Fruit fly (Drosophila melanogaster) whole organism, prepupa: ENCODE measurements around the gene Ctu2.

Source experiments
- Blimp-1 ChIP-seq: fragments of 200-800 bp; sonication (Bioruptor generic); optimal IDR thresholded peaks from 3 replicates; lab custom pipeline; 2017; ENCODE audit warnings: missing biosample characterization, missing genetic modification characterization, mild to moderate bottlenecking, moderate library complexity, missing genetic modification reagents
- CG10631 ChIP-seq: fragments of 200-800 bp; sonication (Bioruptor generic); optimal IDR thresholded peaks from 2 replicates; lab custom pipeline; 2016; ENCODE audit warnings: missing biosample characterization, missing genetic modification characterization
- CG10669 ChIP-seq: fragments of 200-800 bp; sonication (Bioruptor generic); optimal IDR thresholded peaks from 3 replicates; lab custom pipeline; 2018; ENCODE audit warnings: missing biosample characterization, mild to moderate bottlenecking, missing genetic modification characterization, moderate library complexity
- CG11294 ChIP-seq: fragments of 200-800 bp; sonication (Bioruptor generic); IDR thresholded peaks from 2 replicates; pipeline ENCODE4 v1.3.6; 2022; ENCODE audit warnings: missing biosample characterization, missing genetic modification characterization
- CG11762 ChIP-seq: fragments of 200-800 bp; sonication (Bioruptor generic); optimal IDR thresholded peaks from 3 replicates; lab custom pipeline; 2016; ENCODE audit warnings: missing biosample characterization, missing genetic modification characterization; ENCODE audit not compliant: insufficient read depth
- CG11902 ChIP-seq: fragments of 200-800 bp; sonication (Bioruptor generic); optimal IDR thresholded peaks from 3 replicates; lab custom pipeline; 2016; ENCODE audit warnings: missing biosample characterization, missing genetic modification characterization
- CG15336 ChIP-seq: fragments of 200-800 bp; sonication (Bioruptor generic); IDR thresholded peaks from 2 replicates; pipeline ENCODE4 v1.3.6; 2022; ENCODE audit warnings: missing biosample characterization, missing genetic modification characterization
- CG1621 ChIP-seq: fragments of 200-800 bp; sonication (Bioruptor generic); optimal IDR thresholded peaks from 3 replicates; lab custom pipeline; 2018; ENCODE audit warnings: missing biosample characterization, mild to moderate bottlenecking, missing genetic modification characterization
- CG16779 ChIP-seq: fragments of 200-800 bp; sonication (Bioruptor generic); optimal IDR thresholded peaks from 3 replicates; lab custom pipeline; 2017; ENCODE audit warnings: missing biosample characterization, mild to moderate bottlenecking, missing genetic modification characterization
- CG3032 ChIP-seq: fragments of 200-800 bp; optimal IDR thresholded peaks from 2 replicates; lab custom pipeline; 2019; ENCODE audit warnings: missing biosample characterization, mild to moderate bottlenecking, missing genetic modification characterization, moderate library complexity
- CG31627 ChIP-seq: fragments of 200-800 bp; sonication (Bioruptor generic); optimal IDR thresholded peaks from 3 replicates; lab custom pipeline; 2016; ENCODE audit warnings: missing biosample characterization, missing genetic modification characterization
- CG32006 ChIP-seq: fragments of 200-800 bp; sonication (Bioruptor generic); optimal IDR thresholded peaks from 3 replicates; lab custom pipeline; 2017; ENCODE audit warnings: missing biosample characterization, mild to moderate bottlenecking, missing genetic modification characterization
- CG4318 ChIP-seq: fragments of 200-800 bp; sonication (Bioruptor generic); optimal IDR thresholded peaks from 3 replicates; lab custom pipeline; 2017; ENCODE audit warnings: missing biosample characterization, mild to moderate bottlenecking, missing genetic modification characterization
- CG6163 ChIP-seq: fragments of 200-800 bp; sonication (Bioruptor generic); IDR thresholded peaks from 3 replicates; pipeline ENCODE4 v1.3.6; 2022; ENCODE audit warnings: missing biosample characterization, missing genetic modification characterization
- CG6276 ChIP-seq: fragments of 200-800 bp; sonication (Bioruptor generic); optimal IDR thresholded peaks from 2 replicates; lab custom pipeline; 2017; ENCODE audit warnings: missing biosample characterization, mild to moderate bottlenecking, missing genetic modification characterization
- CG6792 ChIP-seq: fragments of 200-800 bp; sonication (Bioruptor generic); optimal IDR thresholded peaks from 3 replicates; lab custom pipeline; 2016; ENCODE audit warnings: missing biosample characterization, missing genetic modification characterization
- CG6808 ChIP-seq: fragments of 200-800 bp; sonication (Bioruptor generic); optimal IDR thresholded peaks from 3 replicates; lab custom pipeline; 2017; ENCODE audit warnings: missing biosample characterization, missing genetic modification characterization, mild to moderate bottlenecking, moderate library complexity, missing genetic modification reagents
- CG7368 ChIP-seq: fragments of 200-800 bp; sonication (Bioruptor generic); optimal IDR thresholded peaks from 3 replicates; lab custom pipeline; 2016; ENCODE audit warnings: missing biosample characterization, missing genetic modification characterization
- CG8119 ChIP-seq: fragments of 200-800 bp; sonication (Bioruptor generic); IDR thresholded peaks from 3 replicates; pipeline ENCODE4 v1.3.6; 2022; ENCODE audit warnings: missing biosample characterization, missing genetic modification characterization
- CG8319 ChIP-seq: fragments of 200-800 bp; sonication (Bioruptor generic); optimal IDR thresholded peaks from 3 replicates; lab custom pipeline; 2016; ENCODE audit warnings: missing biosample characterization, missing genetic modification characterization
- CG9139 ChIP-seq: fragments of 200-800 bp; sonication (Bioruptor generic); optimal IDR thresholded peaks from 3 replicates; lab custom pipeline; 2017; ENCODE audit warnings: missing biosample characterization, mild to moderate bottlenecking, missing genetic modification characterization
- Eip78C ChIP-seq: fragments of 200-800 bp; sonication (Bioruptor generic); peaks from one replicate; lab custom pipeline; 2016; ENCODE audit warnings: missing biosample characterization, missing genetic modification characterization
- Eip93F ChIP-seq: fragments of 200-800 bp; sonication (Bioruptor generic); optimal IDR thresholded peaks from 2 replicates; lab custom pipeline; 2016; ENCODE audit warnings: missing biosample characterization, mild to moderate bottlenecking, missing genetic modification characterization
- Ets96B ChIP-seq: fragments of 200-800 bp; optimal IDR thresholded peaks from 2 replicates; lab custom pipeline; 2019; ENCODE audit warnings: missing biosample characterization, mild to moderate bottlenecking, missing genetic modification characterization, moderate library complexity
- Gug ChIP-seq: fragments of 200-800 bp; sonication (Bioruptor generic); IDR thresholded peaks from 2 replicates; pipeline ENCODE4 v1.3.6; 2022; ENCODE audit warnings: missing biosample characterization, missing genetic modification characterization
- Hr4 ChIP-seq: fragments of 200-800 bp; sonication (Bioruptor generic); optimal IDR thresholded peaks from 3 replicates; lab custom pipeline; 2016; ENCODE audit warnings: missing biosample characterization, missing genetic modification characterization
- Lpt ChIP-seq: fragments of 200-800 bp; sonication (Bioruptor generic); optimal IDR thresholded peaks from 3 replicates; lab custom pipeline; 2016; ENCODE audit warnings: missing biosample characterization, missing genetic modification characterization
- Met ChIP-seq: fragments of 200-800 bp; sonication (Bioruptor generic); optimal IDR thresholded peaks from 3 replicates; lab custom pipeline; 2016; ENCODE audit warnings: missing biosample characterization, missing genetic modification characterization
- OdsH ChIP-seq: fragments of 200-800 bp; sonication (Bioruptor generic); optimal IDR thresholded peaks from 3 replicates; lab custom pipeline; 2016; ENCODE audit warnings: missing biosample characterization, missing genetic modification characterization
- Smox ChIP-seq: fragments of 200-800 bp; sonication (Bioruptor generic); optimal IDR thresholded peaks from 3 replicates; lab custom pipeline; 2016; ENCODE audit warnings: missing biosample characterization, missing genetic modification characterization
- Sox102F ChIP-seq: fragments of 200-800 bp; sonication (Bioruptor generic); optimal IDR thresholded peaks from 2 replicates; lab custom pipeline; 2016; ENCODE audit warnings: missing biosample characterization, mild to moderate bottlenecking, missing genetic modification characterization
- Sox15 ChIP-seq: fragments of 200-800 bp; sonication (Bioruptor generic); optimal IDR thresholded peaks from 3 replicates; lab custom pipeline; 2016; ENCODE audit warnings: missing biosample characterization, missing genetic modification characterization
- achi ChIP-seq: fragments of 200-800 bp; sonication (Bioruptor generic); optimal IDR thresholded peaks from 3 replicates; lab custom pipeline; 2016; ENCODE audit warnings: missing biosample characterization, missing genetic modification characterization
- acj6 ChIP-seq: fragments of 200-800 bp; sonication (Bioruptor generic); optimal IDR thresholded peaks from 3 replicates; lab custom pipeline; 2016; ENCODE audit warnings: missing biosample characterization, missing genetic modification characterization
- cyc ChIP-seq: fragments of 200-800 bp; sonication (Bioruptor generic); optimal IDR thresholded peaks from 3 replicates; lab custom pipeline; 2016; ENCODE audit warnings: missing biosample characterization, missing genetic modification characterization
- dac ChIP-seq: fragments of 200-800 bp; sonication (Bioruptor generic); optimal IDR thresholded peaks from 2 replicates; lab custom pipeline; 2017; ENCODE audit warnings: missing biosample characterization, mild to moderate bottlenecking, missing genetic modification characterization
- dsx ChIP-seq: fragments of 200-800 bp; optimal IDR thresholded peaks from 3 replicates; lab custom pipeline; 2019; ENCODE audit warnings: missing biosample characterization, mild to moderate bottlenecking, missing genetic modification characterization, moderate library complexity; ENCODE audit not compliant: poor library complexity, severe bottlenecking
- esn ChIP-seq: fragments of 200-800 bp; sonication (Bioruptor generic); optimal IDR thresholded peaks from 2 replicates; lab custom pipeline; 2016; ENCODE audit warnings: missing biosample characterization, mild to moderate bottlenecking, missing genetic modification characterization, moderate library complexity
- fd59A ChIP-seq: fragments of 200-800 bp; sonication (Bioruptor generic); optimal IDR thresholded peaks from 2 replicates; lab custom pipeline; 2017; ENCODE audit warnings: missing biosample characterization, mild to moderate bottlenecking, missing genetic modification characterization, missing genetic modification reagents
- fkh ChIP-seq: fragments of 200-800 bp; sonication (Bioruptor generic); optimal IDR thresholded peaks from 3 replicates; lab custom pipeline; 2017; ENCODE audit warnings: missing biosample characterization, mild to moderate bottlenecking, missing genetic modification characterization, moderate library complexity
- lz ChIP-seq: fragments of 200-800 bp; sonication (Bioruptor generic); optimal IDR thresholded peaks from 3 replicates; lab custom pipeline; 2016; ENCODE audit warnings: missing biosample characterization, missing genetic modification characterization
- net ChIP-seq: fragments of 200-800 bp; sonication (Bioruptor generic); optimal IDR thresholded peaks from 3 replicates; lab custom pipeline; 2016; ENCODE audit warnings: missing biosample characterization, missing genetic modification characterization
- salr ChIP-seq, 2 experiments: fragments of 200-800 bp; sonication (Bioruptor generic); optimal IDR thresholded peaks; 3 replicates each; lab custom pipeline; 2016 to 2018; ENCODE audit warnings: missing biosample characterization in 2 of 2, missing genetic modification characterization in 2 of 2, mild to moderate bottlenecking in 1 of 2
- spab ChIP-seq: fragments of 200-800 bp; sonication (Bioruptor generic); optimal IDR thresholded peaks from 2 replicates; lab custom pipeline; 2017; ENCODE audit warnings: missing biosample characterization, mild to moderate bottlenecking, missing genetic modification characterization, missing genetic modification reagents
- ss ChIP-seq, 2 experiments: fragments of 200-800 bp; sonication (Bioruptor generic); optimal IDR thresholded peaks; 2 replicates in 1 of 2; 3 replicates in 1 of 2; lab custom pipeline; 2017 to 2018; ENCODE audit warnings: mild to moderate bottlenecking in 2 of 2, missing biosample characterization in 2 of 2, missing genetic modification characterization in 2 of 2, moderate library complexity in 1 of 2
- svp ChIP-seq: fragments of 200-800 bp; sonication (Bioruptor generic); peaks from one replicate; lab custom pipeline; 2016; ENCODE audit warnings: missing biosample characterization, missing genetic modification characterization
- topi ChIP-seq: fragments of 200-800 bp; sonication (Bioruptor generic); optimal IDR thresholded peaks from 3 replicates; lab custom pipeline; 2016; ENCODE audit warnings: missing biosample characterization, missing genetic modification characterization
- vri ChIP-seq: fragments of 200-800 bp; sonication (Bioruptor generic); optimal IDR thresholded peaks from 3 replicates; lab custom pipeline; 2016; ENCODE audit warnings: missing biosample characterization, mild to moderate bottlenecking, missing genetic modification characterization

Gene Ctu2

dm6 chr2L:19455209-19455608 is 37.8 kb downstream of the Ctu2 start:
- TF ChIP-seq Eip93F (GFP tag; lab: Kevin White, UChicago), result no peak
- no peak for TF ChIP-seq spab (GFP tag; lab: Kevin White, UChicago)
- TF ChIP-seq CG8119 (GFP tag; lab: Robert Waterston, UW), result 0 out of 3 replicates have a peak, but pooled peaks have one; percentile 20
- peak; percentile 96 for TF ChIP-seq svp (GFP tag; lab: Kevin White, UChicago)
- TF ChIP-seq, all 60 proteins: peak for 2

dm6 chr2L:19454070-19454751 is 38.8 kb downstream of the Ctu2 start, which contains the start of gene CG10026:
CG10026 (plus strand) TSS chr2L:19454256.
- TF ChIP-seq spab (GFP tag; lab: Kevin White, UChicago) (peak; percentile 51), cyc (no peak), CG8119 (GFP tag; lab: Robert Waterston, UW) (peak; percentile 45; the same call in 2 of the 3 replicates), Gug (GFP tag; lab: Robert Waterston, UW) (no peak), fd59A (GFP tag; lab: Kevin White, UChicago) (peak; percentile 61), OdsH (peak; percentile 53), CG6163 (GFP tag; lab: Robert Waterston, UW) (no peak), topi (GFP tag; lab: Kevin White, UChicago) (peak; percentile 17), CG16779 (tag; lab: Kevin White, UChicago) (peak; percentile 39), Ets96B (tag; lab: Kevin White, UChicago) (peak; percentile 61), dsx (GFP tag; lab: Kevin White, UChicago) (no peak), CG7368 (no peak), CG32006 (GFP tag; lab: Kevin White, UChicago) (peak; percentile 48), Sox102F (GFP tag; lab: Kevin White, UChicago) (peak; percentile 52), CG4318 (GFP tag; lab: Kevin White, UChicago) (no peak), acj6 (GFP tag; lab: Kevin White, UChicago) (peak; percentile 64), ss (GFP tag; optimal IDR thresholded peaks at IDR 0.05; lab: Kevin White, UChicago) (peak; percentile 25 to 64), CG15336 (no peak), dac (GFP tag; lab: Kevin White, UChicago) (no peak), Lpt (GFP tag; lab: Kevin White, UChicago) (no peak), CG1621 (tag; lab: Kevin White, UChicago) (no peak), fkh (GFP tag; lab: Kevin White, UChicago) (no peak), esn (GFP tag; lab: Kevin White, UChicago) (peak; percentile 61), salr (GFP tag; optimal IDR thresholded peaks at IDR 0.05; lab: Kevin White, UChicago) (peak in 1 of 2 experiments; percentile 42), vri (GFP tag; lab: Kevin White, UChicago) (peak; percentile 44), CG10669 (GFP tag; lab: Kevin White, UChicago) (peak; percentile 63), CG6808 (GFP tag; lab: Kevin White, UChicago) (peak; percentile 74), CG6792 (no peak), CG11762 (GFP tag; lab: Kevin White, UChicago) (peak; percentile 4), CG10631 (GFP tag; lab: Kevin White, UChicago) (peak; percentile 44), CG3032 (tag; lab: Kevin White, UChicago) (peak; percentile 67), CG11902 (no peak), CG11294 (GFP tag; lab: Robert Waterston, UW) (no peak), CG31627 (GFP tag; lab: Kevin White, UChicago) (peak; percentile 35), Met (GFP tag; lab: Kevin White, UChicago) (peak; percentile 30), lz (GFP tag; lab: Kevin White, UChicago) (peak; percentile 58), Blimp-1 (no peak), achi (peak; percentile 72), net (GFP tag; lab: Kevin White, UChicago) (peak; percentile 35), Smox (GFP tag; lab: Kevin White, UChicago) (peak; percentile 57), CG9139 (GFP tag; lab: Kevin White, UChicago) (peak; percentile 13), Hr4 (GFP tag; lab: Kevin White, UChicago) (peak; percentile 40), Sox15 (GFP tag; lab: Kevin White, UChicago) (no peak), CG8319 (GFP tag; lab: Kevin White, UChicago) (no peak), Eip78C (GFP tag; lab: Kevin White, UChicago) (peak; percentile 80), CG6276 (GFP tag; lab: Kevin White, UChicago) (peak; percentile 20)
